Fruit fly (Drosophila melanogaster) whole organism, embryonic: ENCODE data around the gene CG9782.
A peak's percentile ranks its signal among the peaks of the same experiment; 100 is the strongest.

Source experiments
- Bdp1 ChIP-seq: fragments of 200-800 bp; sonication (Bioruptor generic); optimal IDR thresholded peaks from 3 replicates; lab custom pipeline; 2016; ENCODE audit warnings: missing biosample characterization, missing genetic modification characterization
- Bteb2 ChIP-seq: fragments of 200-800 bp; sonication (Bioruptor generic); optimal IDR thresholded peaks from 2 replicates; lab custom pipeline; 2016; ENCODE audit warnings: missing biosample characterization, missing genetic modification characterization
- CG11560 ChIP-seq: fragments of 200-800 bp; sonication (Bioruptor generic); IDR thresholded peaks from 3 replicates; pipeline ENCODE4 v1.3.6; 2022; ENCODE audit warnings: missing biosample characterization, missing genetic modification characterization
- CG13123 ChIP-seq: fragments of 200-800 bp; sonication (Bioruptor generic); optimal IDR thresholded peaks from 2 replicates; lab custom pipeline; 2016; ENCODE audit warnings: missing biosample characterization, missing genetic modification characterization
- CG15269 ChIP-seq: fragments of 200-800 bp; sonication (Bioruptor generic); optimal IDR thresholded peaks from 2 replicates; lab custom pipeline; 2018; ENCODE audit warnings: missing biosample characterization, mild to moderate bottlenecking, missing genetic modification characterization, moderate library complexity
- CG17186 ChIP-seq: fragments of 200-800 bp; sonication (Bioruptor generic); optimal IDR thresholded peaks from 3 replicates; lab custom pipeline; 2017; ENCODE audit warnings: missing biosample characterization, missing genetic modification reagents, missing genetic modification characterization
- CG17359 ChIP-seq: fragments of 200-800 bp; sonication (Bioruptor generic); optimal IDR thresholded peaks from 3 replicates; lab custom pipeline; 2018; ENCODE audit warnings: missing biosample characterization, mild to moderate bottlenecking, missing genetic modification characterization, moderate library complexity
- CG2199 ChIP-seq: fragments of 200-800 bp; sonication (Bioruptor generic); IDR thresholded peaks from 3 replicates; pipeline ENCODE4 v1.3.6; 2022; ENCODE audit warnings: missing biosample characterization, missing genetic modification characterization
- CG30431 ChIP-seq: fragments of 200-800 bp; sonication (Bioruptor generic); optimal IDR thresholded peaks from 2 replicates; lab custom pipeline; 2017; ENCODE audit warnings: missing biosample characterization, missing genetic modification characterization
- CG34376 ChIP-seq: fragments of 200-800 bp; sonication (Bioruptor generic); optimal IDR thresholded peaks from 2 replicates; lab custom pipeline; 2018; ENCODE audit warnings: missing biosample characterization, mild to moderate bottlenecking, missing genetic modification characterization
- CG4360 ChIP-seq: fragments of 200-800 bp; sonication (Bioruptor generic); IDR thresholded peaks from 2 replicates; pipeline ENCODE4 v1.3.6; 2022; ENCODE audit warnings: missing biosample characterization, missing genetic modification characterization
- CG4404 ChIP-seq: fragments of 200-800 bp; sonication (Bioruptor generic); IDR thresholded peaks from 2 replicates; pipeline ENCODE4 v1.3.6; 2022; ENCODE audit warnings: missing biosample characterization, missing genetic modification characterization
- CG7745 ChIP-seq: fragments of 200-800 bp; sonication (Bioruptor generic); optimal IDR thresholded peaks from 2 replicates; lab custom pipeline; 2018; ENCODE audit warnings: missing biosample characterization, mild to moderate bottlenecking, missing genetic modification characterization, moderate library complexity
- CG7839 ChIP-seq: fragments of 200-800 bp; sonication (Bioruptor generic); optimal IDR thresholded peaks from 3 replicates; lab custom pipeline; 2018; ENCODE audit warnings: missing biosample characterization, mild to moderate bottlenecking, missing genetic modification characterization, moderate library complexity
- CG8388 ChIP-seq: fragments of 200-800 bp; sonication (Bioruptor generic); optimal IDR thresholded peaks from 2 replicates; lab custom pipeline; 2019; ENCODE audit warnings: missing biosample characterization, mild to moderate bottlenecking, missing genetic modification characterization, moderate library complexity
- CG8765 ChIP-seq: fragments of 200-800 bp; sonication (Bioruptor generic); IDR thresholded peaks from 2 replicates; pipeline ENCODE4 v1.3.6; 2022; ENCODE audit warnings: missing biosample characterization, missing genetic modification characterization
- CG9215 ChIP-seq: fragments of 200-800 bp; sonication (Bioruptor generic); IDR thresholded peaks from 2 replicates; pipeline ENCODE4 v1.3.6; 2022; ENCODE audit warnings: missing biosample characterization, missing genetic modification characterization
- CHES-1-like ChIP-seq: fragments of 200-800 bp; sonication (Bioruptor generic); optimal IDR thresholded peaks from 2 replicates; lab custom pipeline; 2016; ENCODE audit warnings: missing biosample characterization, missing genetic modification characterization
- Camta ChIP-seq: fragments of 200-800 bp; sonication (Bioruptor generic); optimal IDR thresholded peaks from 2 replicates; lab custom pipeline; 2016; ENCODE audit warnings: missing biosample characterization, missing genetic modification characterization
- Dfd ChIP-seq, 2 experiments: fragments of >200 bp; optimal IDR thresholded peaks; 2 replicates each; lab custom pipeline; 2017; ENCODE audit warnings: missing biosample characterization in 2 of 2, missing genetic modification characterization in 2 of 2
- Dip2 ChIP-seq: fragments of 200-800 bp; sonication (Bioruptor generic); IDR thresholded peaks from 2 replicates; pipeline ENCODE4 v1.3.6; 2022; ENCODE audit warnings: missing biosample characterization, missing genetic modification characterization
- Dp ChIP-seq: fragments of 200-800 bp; sonication (Bioruptor generic); optimal IDR thresholded peaks from 2 replicates; lab custom pipeline; 2018; ENCODE audit warnings: missing biosample characterization, mild to moderate bottlenecking, missing genetic modification characterization, moderate library complexity
- ERR ChIP-seq: fragments of 200-800 bp; sonication (Bioruptor generic); optimal IDR thresholded peaks from 2 replicates; lab custom pipeline; 2016; ENCODE audit warnings: missing biosample characterization, missing genetic modification characterization
- GATAe ChIP-seq: fragments of 200-800 bp; sonication (Bioruptor generic); conservative IDR thresholded peaks from 2 replicates; pipeline ENCODE4 v1.3.6; 2022; ENCODE audit warnings: missing biosample characterization, missing genetic modification characterization
- Gsc ChIP-seq: fragments of 200-800 bp; sonication (Bioruptor generic); IDR thresholded peaks from 2 replicates; pipeline ENCODE4 v1.3.6; 2022; ENCODE audit warnings: missing biosample characterization, missing genetic modification characterization
- HLH4C ChIP-seq: fragments of 200-800 bp; sonication (Bioruptor generic); IDR thresholded peaks from 3 replicates; pipeline ENCODE4 v1.3.6; 2022; ENCODE audit warnings: missing biosample characterization, missing genetic modification characterization; ENCODE audit not compliant: partially characterized antibody
- Kr ChIP-seq: fragments of 200-800 bp; sonication (Bioruptor generic); optimal IDR thresholded peaks from 2 replicates; lab custom pipeline; 2017; ENCODE audit warnings: missing biosample characterization, mild to moderate bottlenecking, missing genetic modification characterization
- Meics ChIP-seq: fragments of 200-800 bp; sonication (Bioruptor generic); optimal IDR thresholded peaks from 2 replicates; lab custom pipeline; 2017; ENCODE audit warnings: missing biosample characterization, mild to moderate bottlenecking, missing genetic modification characterization
- Mrtf ChIP-seq: fragments of 200-800 bp; sonication (Bioruptor generic); IDR thresholded peaks from 3 replicates; pipeline ENCODE4 v1.3.6; 2022; ENCODE audit warnings: missing biosample characterization, missing genetic modification characterization
- NK7.1 ChIP-seq: fragments of 200-800 bp; sonication (Bioruptor generic); optimal IDR thresholded peaks from 3 replicates; lab custom pipeline; 2016; ENCODE audit warnings: missing biosample characterization, missing genetic modification characterization
- Oaz ChIP-seq: fragments of 200-800 bp; sonication (Bioruptor generic); IDR thresholded peaks from 2 replicates; pipeline ENCODE4 v1.3.6; 2022; ENCODE audit warnings: missing biosample characterization, missing genetic modification characterization
- Ssrp ChIP-seq: fragments of 200-800 bp; sonication (Bioruptor generic); optimal IDR thresholded peaks from 2 replicates; lab custom pipeline; 2018; ENCODE audit warnings: missing biosample characterization, mild to moderate bottlenecking, missing genetic modification characterization, moderate library complexity
- TFAM ChIP-seq: fragments of 200-800 bp; sonication (Bioruptor generic); optimal IDR thresholded peaks from 2 replicates; lab custom pipeline; 2017; ENCODE audit warnings: missing biosample characterization, missing genetic modification characterization, inconsistent platforms
- YL-1 ChIP-seq: fragments of 200-800 bp; sonication (Bioruptor generic); optimal IDR thresholded peaks from 3 replicates; lab custom pipeline; 2017; ENCODE audit warnings: missing biosample characterization, mild to moderate bottlenecking, missing genetic modification characterization
- ap ChIP-seq: fragments of 200-800 bp; sonication (Bioruptor generic); IDR thresholded peaks from 2 replicates; pipeline ENCODE4 v1.3.6; 2022; ENCODE audit warnings: missing biosample characterization, missing genetic modification characterization
- ara ChIP-seq: fragments of 200-800 bp; sonication (Bioruptor generic); IDR thresholded peaks from 2 replicates; pipeline ENCODE4 v1.3.6; 2022; ENCODE audit warnings: missing biosample characterization, missing genetic modification characterization
- crc ChIP-seq: fragments of 200-800 bp; sonication (Bioruptor generic); optimal IDR thresholded peaks from 2 replicates; lab custom pipeline; 2016; ENCODE audit warnings: missing biosample characterization, missing genetic modification characterization
- crol ChIP-seq: fragments of 200-800 bp; sonication (Bioruptor generic); IDR thresholded peaks from 2 replicates; pipeline ENCODE4 v1.3.6; 2022; ENCODE audit warnings: missing biosample characterization, missing genetic modification characterization
- esg ChIP-seq: fragments of 200-800 bp; sonication (Bioruptor generic); conservative IDR thresholded peaks from 2 replicates; pipeline ENCODE4 v1.3.6; 2022; ENCODE audit warnings: missing biosample characterization, missing genetic modification characterization
- exex ChIP-seq: fragments of 200-800 bp; sonication (Bioruptor generic); optimal IDR thresholded peaks from 4 replicates; lab custom pipeline; 2018; ENCODE audit warnings: missing biosample characterization, mild to moderate bottlenecking, missing genetic modification characterization, moderate library complexity
- fru ChIP-seq: fragments of >200 bp; optimal IDR thresholded peaks from 2 replicates; lab custom pipeline; 2017
- ftz-f1 ChIP-seq: fragments of 200-800 bp; sonication (Bioruptor generic); optimal IDR thresholded peaks from 2 replicates; lab custom pipeline; 2016; ENCODE audit warnings: missing biosample characterization, missing genetic modification characterization
- fu2 ChIP-seq: fragments of 200-800 bp; sonication (Bioruptor generic); optimal IDR thresholded peaks from 2 replicates; lab custom pipeline; 2016; ENCODE audit warnings: missing biosample characterization, missing genetic modification characterization
- inv ChIP-seq: fragments of 200-800 bp; sonication (Bioruptor generic); IDR thresholded peaks from 2 replicates; pipeline ENCODE4 v1.3.6; 2022; ENCODE audit warnings: missing biosample characterization, missing genetic modification characterization; ENCODE audit not compliant: partially characterized antibody
- jing ChIP-seq: fragments of 200-800 bp; sonication (Bioruptor generic); optimal IDR thresholded peaks from 2 replicates; lab custom pipeline; 2018; ENCODE audit warnings: missing biosample characterization, mild to moderate bottlenecking, missing genetic modification characterization
- nmo ChIP-seq: fragments of 200-800 bp; sonication (Bioruptor generic); optimal IDR thresholded peaks from 2 replicates; lab custom pipeline; 2018; ENCODE audit warnings: missing biosample characterization, mild to moderate bottlenecking, missing genetic modification characterization, moderate library complexity
- schlank ChIP-seq: fragments of 200-800 bp; sonication (Bioruptor generic); optimal IDR thresholded peaks from 2 replicates; lab custom pipeline; 2018; ENCODE audit warnings: missing biosample characterization, mild to moderate bottlenecking, missing genetic modification characterization
- sna ChIP-seq: fragments of 200-800 bp; sonication (Bioruptor generic); IDR thresholded peaks from 2 replicates; pipeline ENCODE4 v1.3.6; 2022; ENCODE audit warnings: missing biosample characterization, missing genetic modification characterization; ENCODE audit not compliant: partially characterized antibody
- tio ChIP-seq: fragments of 200-800 bp; sonication (Bioruptor generic); optimal IDR thresholded peaks from 2 replicates; lab custom pipeline; 2017; ENCODE audit warnings: missing biosample characterization, missing genetic modification characterization, inconsistent platforms
- toy ChIP-seq: fragments of 200-800 bp; sonication (Bioruptor generic); IDR thresholded peaks from 2 replicates; pipeline ENCODE4 v1.3.6; 2022; ENCODE audit warnings: missing biosample characterization, missing genetic modification characterization
- tx ChIP-seq: fragments of 200-800 bp; sonication (Bioruptor generic); optimal IDR thresholded peaks from 2 replicates; lab custom pipeline; 2016; ENCODE audit warnings: missing biosample characterization, missing genetic modification characterization
- vnd ChIP-seq: fragments of 200-800 bp; sonication (Bioruptor generic); IDR thresholded peaks from 3 replicates; pipeline ENCODE4 v1.3.6; 2022; ENCODE audit warnings: missing biosample characterization, missing genetic modification characterization; ENCODE audit not compliant: partially characterized antibody

The CG9782 gene

DNA sequence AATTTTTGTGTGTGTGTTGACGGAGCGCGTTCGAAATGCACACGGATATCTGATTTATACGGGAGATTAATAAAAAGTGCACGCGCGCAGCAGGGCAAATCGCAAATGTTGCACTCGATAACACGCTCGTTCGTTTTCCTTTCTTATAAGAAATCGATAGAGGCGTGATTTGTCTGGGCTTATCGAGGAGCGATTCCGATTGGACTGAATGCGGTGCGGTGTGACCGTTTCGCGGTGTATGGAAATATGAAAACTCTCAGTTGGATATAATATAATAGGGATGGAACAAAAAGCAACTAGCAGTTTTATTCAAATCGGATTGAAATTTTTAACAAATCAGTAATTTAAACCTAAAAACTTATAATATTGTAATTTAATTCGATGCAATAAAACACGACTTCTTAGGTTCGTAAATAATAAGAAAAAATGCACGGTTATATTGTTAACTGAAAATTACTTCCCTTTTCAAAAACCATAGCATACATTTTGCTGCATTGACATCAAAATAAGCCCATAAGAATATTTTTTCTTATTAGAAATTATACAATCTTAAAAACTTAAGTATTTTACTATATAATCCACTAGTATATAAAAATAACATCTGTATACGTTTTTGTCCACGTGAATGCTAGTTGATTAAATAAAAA lies 34.2 kb downstream of the CG9782 start, which contains the start of gene CanA-14F (continued):
- TF ChIP-seq CG7745 (tag; lab: Kevin White, UChicago) (no peak), Mrtf (GFP tag; lab: Robert Waterston, UW) (no peak), CG4404 (GFP tag; lab: Robert Waterston, UW) (no peak), toy (GFP tag; lab: Robert Waterston, UW) (no peak), crc (GFP tag; lab: Kevin White, UChicago) (no peak), HLH4C (peak; percentile 72), tx (no peak), CG13123 (GFP tag; lab: Kevin White, UChicago) (no peak), fu2 (GFP tag; lab: Kevin White, UChicago) (no peak), Bteb2 (GFP tag; lab: Kevin White, UChicago) (no peak), GATAe (GFP tag; lab: Robert Waterston, UW) (no peak), Kr (no peak), Meics (GFP tag; lab: Kevin White, UChicago) (no peak), vnd (GFP tag; lab: Robert Waterston, UW) (peak; percentile 55; the same call in 2 of the 3 replicates), CG17359 (tag; lab: Kevin White, UChicago) (no peak), Camta (no peak), ara (GFP tag; lab: Robert Waterston, UW) (no peak), CG4360 (GFP tag; lab: Robert Waterston, UW) (no peak), nmo (no peak), inv (GFP tag; lab: Robert Waterston, UW) (peak; percentile 53), Dp (peak; percentile 21), NK7.1 (GFP tag; lab: Kevin White, UChicago) (no peak), ap (GFP tag; lab: Robert Waterston, UW) (no peak), CG7839 (tag; lab: Kevin White, UChicago) (no peak), CG15269 (tag; lab: Kevin White, UChicago) (no peak), CG8765 (GFP tag; lab: Robert Waterston, UW) (no peak), CG34376 (GFP tag; lab: Kevin White, UChicago) (no peak), TFAM (GFP tag; lab: Kevin White, UChicago) (no peak), CG30431 (GFP tag; lab: Kevin White, UChicago) (no peak), fru (lab: Kevin White, UChicago) (no peak), CG9215 (GFP tag; lab: Robert Waterston, UW) (no peak), Oaz (GFP tag; lab: Robert Waterston, UW) (no peak), jing (GFP tag; lab: Kevin White, UChicago) (no peak), CG8388 (GFP tag; lab: Kevin White, UChicago) (no peak), exex (no peak), Ssrp (tag; lab: Kevin White, UChicago) (no peak), ftz-f1 (GFP tag; lab: Kevin White, UChicago) (no peak), Dip2 (GFP tag; lab: Robert Waterston, UW) (no peak), sna (peak; percentile 64), CG17186 (GFP tag; lab: Kevin White, UChicago) (no peak), tio (GFP tag; lab: Kevin White, UChicago) (no peak), esg (GFP tag; lab: Robert Waterston, UW) (no peak), ERR (no peak), YL-1 (GFP tag; lab: Kevin White, UChicago) (no peak), CHES-1-like (GFP tag; lab: Kevin White, UChicago) (no peak), Bdp1 (GFP tag; lab: Kevin White, UChicago) (no peak), CG2199 (GFP tag; lab: Robert Waterston, UW) (no peak), Gsc (GFP tag; lab: Robert Waterston, UW) (no peak), CG11560 (tag; lab: Robert Waterston, UW) (peak; percentile 70; the same call in 2 of the 3 replicates), crol (GFP tag; lab: Robert Waterston, UW) (no peak), Dfd (GFP tag; optimal IDR thresholded peaks at IDR 0.05; lab: Kevin White, UChicago) (no peak), schlank (tag; lab: Kevin White, UChicago) (no peak)
